Worm (Caenorhabditis elegans) whole organism, L3 larva: ENCODE results near the gene Y69H2.9.

ENCODE experiments used
- aly-2 ChIP-seq: fragments of 150-350 bp; optimal IDR thresholded peaks from 2 replicates; lab custom pipeline; 2014; ENCODE audit warnings: missing biosample characterization, missing genetic modification characterization
- eor-1 ChIP-seq, 2 experiments: fragments of 150-350 bp; optimal IDR thresholded peaks; 2 replicates each; lab custom pipeline; 2014 to 2018; ENCODE audit warnings: missing biosample characterization in 2 of 2, missing genetic modification characterization in 2 of 2
- lin-39 ChIP-seq: fragments of 150-350 bp; optimal IDR thresholded peaks from 2 replicates; lab custom pipeline; 2018; ENCODE audit warnings: missing biosample characterization, missing genetic modification reagents, missing genetic modification characterization
- mdl-1 ChIP-seq: fragments of 150-350 bp; optimal IDR thresholded peaks from 2 replicates; lab custom pipeline; 2014; ENCODE audit warnings: missing biosample characterization, missing genetic modification characterization
- nhr-28 ChIP-seq: fragments of 150-350 bp; optimal IDR thresholded peaks from 2 replicates; lab custom pipeline; 2014; ENCODE audit warnings: missing biosample characterization, missing genetic modification characterization
- nhr-77 ChIP-seq: fragments of 150-350 bp; optimal IDR thresholded peaks from 2 replicates; lab custom pipeline; 2014; ENCODE audit warnings: missing biosample characterization, missing genetic modification characterization

ce11 chrV:18722510-18723299, 21.4 kb downstream of the Y69H2.9 start:
- TF ChIP-seq nhr-28 (tag; lab: Kevin White, UChicago), result no peak
- TF ChIP-seq mdl-1, result no peak
- TF ChIP-seq eor-1 (tag; optimal IDR thresholded peaks at IDR 0.05; lab: Kevin White, UChicago), result no peak
- TF ChIP-seq nhr-77 (tag; lab: Kevin White, UChicago), result no peak
- no peak for TF ChIP-seq aly-2 (tag; lab: Kevin White, UChicago)
- no peak for TF ChIP-seq lin-39 (tag; lab: Kevin White, UChicago)
